Fruit fly (Drosophila melanogaster): ENCODE measurements around the gene Ctl2.

dm6 chr3R:29087302-29087782 is 35.8 kb upstream of the Ctl2 start:
- TF ChIP-seq CG8159 (tag; optimal IDR thresholded peaks at IDR 0.05) (no peak), CG10348 (GFP tag; IDR thresholded peaks at IDR 0.05) (no peak), CG14655 (GFP tag; optimal IDR thresholded peaks at IDR 0.05) (no peak), EcR (GFP tag; optimal IDR thresholded peaks at IDR 0.05) (no peak), rn (GFP tag; IDR thresholded peaks at IDR 0.05) (no peak), D1 (tag; optimal IDR thresholded peaks at IDR 0.05) (no peak), CG17806 (tag; optimal IDR thresholded peaks at IDR 0.05) (no peak), Pif1B (GFP tag; optimal IDR thresholded peaks at IDR 0.05) (no peak)
